Worm (Caenorhabditis elegans): ENCODE results near the gene cyk-4.

Gene cyk-4

DNA sequence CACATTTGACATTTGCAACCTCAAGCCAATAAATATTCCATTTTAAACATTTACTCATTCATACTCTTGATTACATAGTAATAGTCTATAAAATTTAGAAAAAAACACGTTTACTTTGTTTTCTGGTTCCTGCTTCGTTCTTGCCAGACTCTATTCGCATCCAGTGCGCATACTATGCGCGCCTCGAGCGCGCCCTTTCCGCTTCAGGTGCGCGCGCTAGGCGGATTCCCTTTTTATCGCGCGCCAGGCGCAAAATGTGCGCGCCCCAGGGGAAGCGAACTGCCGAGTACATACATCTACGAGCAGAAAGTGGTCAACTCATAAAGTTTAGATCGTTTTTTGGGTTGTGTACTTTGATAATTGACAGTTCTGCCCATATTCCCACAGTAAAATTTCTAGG, 29.6 kb downstream of the cyk-4 start:
- TF ChIP-seq nhr-23 (tag; optimal IDR thresholded peaks at IDR 0.05) (no peak), nfya-1 (tag; optimal IDR thresholded peaks at IDR 0.05; ENCODE audit: insufficient read depth) (no peak), nhr-67 (tag; optimal IDR thresholded peaks at IDR 0.05) (no peak), nhr-76 (tag; optimal IDR thresholded peaks at IDR 0.05) (no peak), skn-1 (tag; optimal IDR thresholded peaks at IDR 0.05) (no peak), jun-1 (tag; optimal IDR thresholded peaks at IDR 0.05) (no peak), nhr-43 (tag; optimal IDR thresholded peaks at IDR 0.05; ENCODE audit: poor library complexity, severe bottlenecking) (no peak), R02D3.7 (tag; optimal IDR thresholded peaks at IDR 0.05) (no peak), unc-39 (tag; optimal IDR thresholded peaks at IDR 0.05) (no peak), nhr-77 (tag; optimal IDR thresholded peaks at IDR 0.05) (no peak)

DNA sequence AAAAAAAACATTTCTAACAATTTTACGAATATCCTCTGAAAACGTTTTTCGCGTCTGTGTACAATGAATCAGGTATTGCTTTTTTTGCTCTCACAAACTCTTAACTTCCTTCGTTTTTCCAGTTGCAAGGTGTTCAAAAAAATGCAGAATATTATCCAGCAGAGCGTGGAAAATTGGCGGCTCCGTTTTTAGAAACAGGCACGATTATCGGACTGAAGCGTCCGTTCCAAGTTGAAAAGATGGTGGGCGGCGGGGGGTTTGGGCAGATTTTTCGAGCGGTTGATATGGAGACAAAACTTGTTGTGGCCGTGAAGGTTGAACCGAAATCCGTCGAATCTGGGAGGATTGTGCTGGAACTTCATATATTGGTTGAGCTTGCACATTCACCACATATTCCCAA, 36.0 kb downstream of the cyk-4 start, which contains the start of gene W06F12.3:
Gene W06F12.3, plus strand, starts transcription at position 23 of the 400 bp plus-strand sequence.
- TF ChIP-seq mdl-1 (tag; optimal IDR thresholded peaks at IDR 0.05): no peak
- TF ChIP-seq nhr-11 (tag; optimal IDR thresholded peaks at IDR 0.05): no peak
- no peak for TF ChIP-seq fkh-2 (tag; optimal IDR thresholded peaks at IDR 0.05)
- no peak for TF ChIP-seq jun-1 (tag; optimal IDR thresholded peaks at IDR 0.05)
- TF ChIP-seq unc-62 (GFP tag; optimal IDR thresholded peaks at IDR 0.05): no peak
- no peak for TF ChIP-seq egl-5 (tag; optimal IDR thresholded peaks at IDR 0.05)
- TF ChIP-seq pha-4 (tag; optimal IDR thresholded peaks at IDR 0.05): no peak
- no peak for TF ChIP-seq elt-2 (tag; optimal IDR thresholded peaks at IDR 0.05)
- TF ChIP-seq nhr-67 (tag; optimal IDR thresholded peaks at IDR 0.05): no peak
- no peak for TF ChIP-seq ztf-4 (tag; optimal IDR thresholded peaks at IDR 0.05)
- no peak for TF ChIP-seq daf-12 (tag; optimal IDR thresholded peaks at IDR 0.05)
- no peak for TF ChIP-seq eor-1 (tag; optimal IDR thresholded peaks at IDR 0.05)
- TF ChIP-seq ceh-9 (tag; optimal IDR thresholded peaks at IDR 0.05): no peak
- TF ChIP-seq snpc-4 (tag; optimal IDR thresholded peaks at IDR 0.05): no peak
- TF ChIP-seq tbx-2 (tag; optimal IDR thresholded peaks at IDR 0.05): no peak
- TF ChIP-seq nfya-1 (tag; optimal IDR thresholded peaks at IDR 0.05; ENCODE audit: insufficient read depth): no peak
- TF ChIP-seq aly-2 (tag; optimal IDR thresholded peaks at IDR 0.05): no peak
- TF ChIP-seq elt-3 (tag; optimal IDR thresholded peaks at IDR 0.05): no peak
- no peak for TF ChIP-seq hmg-11 (tag; optimal IDR thresholded peaks at IDR 0.05)
- no peak for TF ChIP-seq ceh-16 (tag; optimal IDR thresholded peaks at IDR 0.05)

DNA sequence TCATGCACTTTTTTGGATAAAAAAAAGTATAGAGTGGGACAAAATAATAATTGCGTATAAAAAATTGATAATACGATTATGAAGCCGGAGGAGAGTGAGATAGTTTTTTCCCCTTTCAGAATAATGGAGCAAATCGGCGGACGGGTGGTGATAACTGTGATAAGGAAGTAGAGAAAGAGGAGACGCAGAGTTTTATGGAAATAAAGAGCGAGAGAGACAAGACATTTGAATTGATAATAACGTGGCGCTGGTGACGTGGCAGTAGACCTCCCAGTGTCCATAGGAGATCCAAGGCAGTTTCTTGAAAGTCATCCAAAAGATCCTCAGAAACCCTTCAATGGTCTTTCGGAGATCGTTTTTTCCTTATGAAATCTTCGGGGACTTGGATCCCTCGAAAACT, 37.2 kb downstream of the cyk-4 start:
- TF ChIP-seq aly-2 (tag; optimal IDR thresholded peaks at IDR 0.05) (no peak), hmg-11 (tag; optimal IDR thresholded peaks at IDR 0.05) (no peak), ZK546.5 (tag; optimal IDR thresholded peaks at IDR 0.05) (no peak), pqm-1 (tag; optimal IDR thresholded peaks at IDR 0.05) (peak; percentile 85), nhr-67 (tag; optimal IDR thresholded peaks at IDR 0.05) (no peak), fos-1 (tag; optimal IDR thresholded peaks at IDR 0.05) (no peak), elt-2 (tag; optimal IDR thresholded peaks at IDR 0.05) (peak; percentile 92), ztf-4 (tag; optimal IDR thresholded peaks at IDR 0.05) (no peak), nhr-11 (tag; optimal IDR thresholded peaks at IDR 0.05) (no peak), mml-1 (tag; optimal IDR thresholded peaks at IDR 0.05) (no peak), pha-4 (tag; optimal IDR thresholded peaks at IDR 0.05) (peak; percentile 30), jun-1 (tag; optimal IDR thresholded peaks at IDR 0.05) (peak; percentile 29)

DNA sequence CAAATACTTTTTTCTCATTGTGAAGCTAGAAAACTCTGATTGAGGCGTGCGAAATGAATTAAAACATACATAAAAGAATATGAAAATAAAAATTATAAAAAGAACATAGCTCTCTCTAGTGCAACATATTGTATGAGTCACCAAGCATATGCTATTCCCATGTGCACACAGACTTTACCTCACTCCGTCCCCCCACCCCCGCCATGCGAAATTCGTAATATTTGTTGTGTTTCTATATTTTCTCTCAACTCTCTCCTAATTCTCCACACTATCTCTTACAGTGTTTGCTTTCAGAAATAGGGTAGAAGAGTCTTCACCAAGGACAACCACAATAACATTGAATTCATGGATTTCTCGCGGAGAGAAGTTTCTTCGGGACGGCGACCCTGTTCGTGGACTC, 38.4 kb downstream of the cyk-4 start:
- TF ChIP-seq pqm-1 (tag; optimal IDR thresholded peaks at IDR 0.05): peak; percentile 51
- peak; percentile 75 for TF ChIP-seq pha-4 (tag; optimal IDR thresholded peaks at IDR 0.05)
- TF ChIP-seq unc-62 (GFP tag; optimal IDR thresholded peaks at IDR 0.05): no peak

DNA sequence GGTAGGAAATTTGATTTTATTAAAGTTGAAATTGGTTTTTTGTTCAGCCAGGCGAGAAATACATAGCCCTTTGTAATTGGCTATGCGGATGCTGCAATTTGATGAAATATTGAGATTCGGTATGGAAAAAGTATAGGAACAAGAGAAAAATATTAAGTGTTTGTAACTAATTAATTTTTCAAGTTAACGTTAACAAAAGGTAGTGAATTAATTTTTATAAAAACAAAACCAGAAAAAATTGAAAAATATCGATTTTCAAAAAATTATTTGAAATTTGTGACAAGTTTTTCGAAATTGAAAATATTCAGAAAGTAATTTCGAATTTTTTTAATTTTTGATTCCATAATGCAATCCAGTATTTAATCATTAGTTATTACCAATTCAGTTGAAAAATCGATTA, 39.4 kb downstream of the cyk-4 start, which contains the start of gene W06F12.2:
Gene W06F12.2, minus strand, starts transcription at position 101 of the 400 bp plus-strand sequence.
- TF ChIP-seq nhr-12 (tag; optimal IDR thresholded peaks at IDR 0.05): no peak
- TF ChIP-seq aly-2 (tag; optimal IDR thresholded peaks at IDR 0.05): no peak
- TF ChIP-seq eor-1 (tag; optimal IDR thresholded peaks at IDR 0.05): no peak

DNA sequence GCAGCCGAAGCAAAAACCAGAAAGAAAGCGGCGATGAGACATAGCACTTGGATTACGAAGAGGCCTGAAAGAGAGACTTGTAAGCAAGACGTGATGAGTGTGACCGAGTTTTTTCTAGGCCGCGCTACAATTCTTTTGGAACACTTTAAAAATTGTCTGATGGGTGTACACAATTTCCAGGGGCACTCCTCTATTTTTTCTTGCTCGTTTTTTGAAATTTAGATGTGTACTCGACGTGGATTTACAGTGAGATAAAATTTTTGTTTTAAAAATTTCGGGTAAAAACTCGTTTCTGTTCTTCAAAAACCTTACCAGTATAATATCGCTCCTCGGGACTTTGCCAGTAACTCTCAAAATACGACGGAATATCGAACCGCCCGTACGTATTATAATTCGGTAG, 41.3 kb downstream of the cyk-4 start:
- TF ChIP-seq unc-39 (tag; optimal IDR thresholded peaks at IDR 0.05): no peak
- no peak for TF ChIP-seq egl-5 (tag; optimal IDR thresholded peaks at IDR 0.05)
- no peak for TF ChIP-seq nhr-11 (tag; optimal IDR thresholded peaks at IDR 0.05)
- TF ChIP-seq nhr-25 (tag; optimal IDR thresholded peaks at IDR 0.05): no peak
- no peak for TF ChIP-seq tbx-2 (tag; optimal IDR thresholded peaks at IDR 0.05)
- no peak for TF ChIP-seq fkh-2 (tag; optimal IDR thresholded peaks at IDR 0.05)
- TF ChIP-seq nhr-23 (tag; optimal IDR thresholded peaks at IDR 0.05): no peak
- no peak for TF ChIP-seq ceh-28 (tag; optimal IDR thresholded peaks at IDR 0.05)
- no peak for TF ChIP-seq pha-4 (tag; optimal IDR thresholded peaks at IDR 0.05)
- TF ChIP-seq fos-1 (tag; optimal IDR thresholded peaks at IDR 0.05): no peak
- TF ChIP-seq nhr-76 (tag; optimal IDR thresholded peaks at IDR 0.05): no peak
- TF ChIP-seq ztf-11 (tag; optimal IDR thresholded peaks at IDR 0.05): no peak
- TF ChIP-seq ztf-4 (tag; optimal IDR thresholded peaks at IDR 0.05): no peak
- no peak for TF ChIP-seq lin-15B (tag; optimal IDR thresholded peaks at IDR 0.05)
- TF ChIP-seq nhr-12 (tag; optimal IDR thresholded peaks at IDR 0.05): no peak
- no peak for TF ChIP-seq aly-2 (tag; optimal IDR thresholded peaks at IDR 0.05)
- TF ChIP-seq eor-1 (tag; optimal IDR thresholded peaks at IDR 0.05): no peak
- no peak for TF ChIP-seq daf-12 (tag; optimal IDR thresholded peaks at IDR 0.05)
- no peak for TF ChIP-seq skn-1 (tag; optimal IDR thresholded peaks at IDR 0.05)
- TF ChIP-seq nhr-28 (tag; optimal IDR thresholded peaks at IDR 0.05): no peak
